Worm (Caenorhabditis elegans) whole organism, L4 larva: ENCODE results near the gene gfat-1.

Experiments
- D1046.2 ChIP-seq: fragments of 200-800 bp; sonication (Bioruptor generic); IDR thresholded peaks from 2 replicates; pipeline ENCODE4 v1.3.6; 2022; ENCODE audit warnings: missing genetic modification characterization, missing compliant biosample characterization
- F26F4.8 ChIP-seq: fragments of 200-800 bp; sonication (Bioruptor generic); conservative IDR thresholded peaks from 2 replicates; pipeline ENCODE4 v1.3.6; 2022; ENCODE audit warnings: missing genetic modification characterization, missing compliant biosample characterization
- F44E2.7 ChIP-seq: fragments of 200-800 bp; sonication (Bioruptor generic); IDR thresholded peaks from 2 replicates; pipeline ENCODE4 v2.1.2; 2022; ENCODE audit warnings: missing genetic modification characterization, missing compliant biosample characterization
- F49E8.2 ChIP-seq: sonication (generic microtip); optimal IDR thresholded peaks from 2 replicates; lab custom pipeline; 2016; ENCODE audit warnings: missing compliant biosample characterization, mild to moderate bottlenecking, missing genetic modification characterization, borderline replicate concordance
- Y105C5A.15 ChIP-seq: fragments of 200-800 bp; sonication (Bioruptor generic); IDR thresholded peaks from 2 replicates; pipeline ENCODE4 v1.3.6; 2022; ENCODE audit warnings: missing genetic modification characterization, missing compliant biosample characterization
- Y48G9A.11 ChIP-seq: fragments of 200-800 bp; sonication (Bioruptor generic); IDR thresholded peaks from 2 replicates; pipeline ENCODE4 v1.3.6; 2022; ENCODE audit warnings: missing genetic modification reagents, missing genetic modification characterization, missing compliant biosample characterization
- ZK337.2 ChIP-seq: fragments of 200-800 bp; sonication (Bioruptor generic); IDR thresholded peaks from 2 replicates; pipeline ENCODE4 v1.3.6; 2022; ENCODE audit warnings: missing genetic modification reagents, missing genetic modification characterization, missing compliant biosample characterization
- aha-1 ChIP-seq: fragments of 150-350 bp; peaks from one replicate; lab custom pipeline; 2014; ENCODE audit warnings: missing biosample characterization, missing genetic modification characterization
- ama-1 ChIP-seq: fragments of 150-350 bp; optimal IDR thresholded peaks from 2 replicates; lab custom pipeline; 2014; ENCODE audit warnings: inconsistent platforms, mixed read lengths
- arid-1 ChIP-seq: fragments of 200-800 bp; sonication (Bioruptor generic); conservative IDR thresholded peaks from 2 replicates; pipeline ENCODE4 v1.3.6; 2022; ENCODE audit warnings: missing genetic modification reagents, missing genetic modification characterization, missing compliant biosample characterization
- ceh-82 ChIP-seq: sonication (generic microtip); optimal IDR thresholded peaks from 2 replicates; lab custom pipeline; 2017; ENCODE audit warnings: missing biosample characterization, missing genetic modification characterization
- cey-2 ChIP-seq: sonication (generic microtip); optimal IDR thresholded peaks from 3 replicates; lab custom pipeline; 2017; ENCODE audit warnings: missing genetic modification characterization, mild to moderate bottlenecking, missing compliant biosample characterization, antibody characterized with exemption, borderline replicate concordance; ENCODE audit not compliant: insufficient read depth
- daf-12 ChIP-seq: fragments of 150-350 bp; optimal IDR thresholded peaks from 2 replicates; lab custom pipeline; 2014; ENCODE audit warnings: missing biosample characterization, missing genetic modification reagents, missing genetic modification characterization
- daf-19 ChIP-seq: fragments of 200-800 bp; sonication (Bioruptor generic); conservative IDR thresholded peaks from 2 replicates; pipeline ENCODE4 v1.3.6; 2022; ENCODE audit warnings: missing genetic modification characterization, missing compliant biosample characterization
- daf-8 ChIP-seq: fragments of 200-800 bp; sonication (Bioruptor generic); IDR thresholded peaks from 2 replicates; pipeline ENCODE4 v1.3.6; 2022; ENCODE audit warnings: missing genetic modification characterization, missing compliant biosample characterization
- dmd-6 ChIP-seq: fragments of 200-800 bp; sonication (Bioruptor generic); IDR thresholded peaks from 2 replicates; pipeline ENCODE4 v1.3.6; 2022; ENCODE audit warnings: missing genetic modification reagents, missing genetic modification characterization, missing compliant biosample characterization
- dmd-9 ChIP-seq: fragments of 200-800 bp; sonication (Bioruptor generic); IDR thresholded peaks from 2 replicates; pipeline ENCODE4 v1.3.6; 2022; ENCODE audit warnings: missing genetic modification reagents, missing genetic modification characterization, missing compliant biosample characterization
- egl-43 ChIP-seq: fragments of 200-800 bp; sonication (Bioruptor generic); IDR thresholded peaks from 2 replicates; pipeline ENCODE4 v1.3.6; 2022; ENCODE audit warnings: missing genetic modification reagents, missing genetic modification characterization, missing compliant biosample characterization
- fos-1 ChIP-seq: fragments of 150-350 bp; optimal IDR thresholded peaks from 2 replicates; lab custom pipeline; 2014; ENCODE audit warnings: missing biosample characterization, missing genetic modification characterization
- lim-7 ChIP-seq: fragments of 200-800 bp; sonication (Bioruptor generic); IDR thresholded peaks from 2 replicates; pipeline ENCODE4 v1.3.6; 2022; ENCODE audit warnings: missing genetic modification characterization, missing compliant biosample characterization
- lin-13 ChIP-seq: fragments of 150-350 bp; optimal IDR thresholded peaks from 2 replicates; lab custom pipeline; 2014; ENCODE audit warnings: missing biosample characterization, missing genetic modification reagents, missing genetic modification characterization
- lin-15B ChIP-seq: fragments of 150-350 bp; sonication (generic microtip); optimal IDR thresholded peaks from 3 replicates; lab custom pipeline; 2014; ENCODE audit warnings: missing biosample characterization, missing genetic modification characterization
- lin-29 ChIP-seq: fragments of 200-800 bp; sonication (Bioruptor generic); IDR thresholded peaks from 2 replicates; pipeline ENCODE4 v1.3.6; 2022; ENCODE audit warnings: missing genetic modification reagents, missing genetic modification characterization, missing compliant biosample characterization
- lir-3 ChIP-seq: sonication (generic microtip); optimal IDR thresholded peaks from 2 replicates; lab custom pipeline; 2016; ENCODE audit warnings: mild to moderate bottlenecking, missing genetic modification characterization, missing compliant biosample characterization
- lsy-2 ChIP-seq, 2 experiments: fragments of 150-350 bp in 1 of 2; sonication (generic microtip) in 1 of 2; optimal IDR thresholded peaks; 2 replicates each; lab custom pipeline; 2014 to 2017; ENCODE audit warnings: missing biosample characterization in 2 of 2, missing genetic modification characterization in 2 of 2
- madf-5 ChIP-seq, 2 experiments: fragments of 200-800 bp; sonication (Bioruptor generic); IDR thresholded peaks; 2 replicates each; pipeline ENCODE4 v1.3.6; 2022; ENCODE audit warnings: missing compliant biosample characterization in 2 of 2, missing genetic modification characterization in 2 of 2
- madf-9 ChIP-seq: fragments of 200-800 bp; sonication (Bioruptor generic); conservative IDR thresholded peaks from 2 replicates; pipeline ENCODE4 v1.3.6; 2022; ENCODE audit warnings: missing genetic modification reagents, missing genetic modification characterization, missing compliant biosample characterization
- mdl-1 ChIP-seq, 2 experiments: fragments of 150-350 bp in 1 of 2; sonication (generic microtip) in 1 of 2; optimal IDR thresholded peaks; 2 replicates each; lab custom pipeline; 2014 to 2017; ENCODE audit warnings: missing biosample characterization in 2 of 2, missing genetic modification characterization in 2 of 2
- mdt-29 ChIP-seq: fragments of 200-800 bp; sonication (Bioruptor generic); IDR thresholded peaks from 2 replicates; pipeline ENCODE4 v1.3.6; 2022; ENCODE audit warnings: missing genetic modification reagents, missing genetic modification characterization, missing compliant biosample characterization
- nhr-10 ChIP-seq: fragments of 150-350 bp; optimal IDR thresholded peaks from 2 replicates; lab custom pipeline; 2014; ENCODE audit warnings: missing biosample characterization, missing genetic modification characterization
- nhr-102 ChIP-seq: sonication (generic microtip); optimal IDR thresholded peaks from 2 replicates; lab custom pipeline; 2016; ENCODE audit warnings: mild to moderate bottlenecking, missing genetic modification characterization, moderate library complexity, missing compliant biosample characterization
- nhr-111 ChIP-seq: fragments of 200-800 bp; sonication (Bioruptor generic); optimal IDR thresholded peaks from 2 replicates; lab custom pipeline; 2018; ENCODE audit warnings: mild to moderate bottlenecking, missing genetic modification characterization, missing compliant biosample characterization
- nhr-48 ChIP-seq: sonication (generic microtip); optimal IDR thresholded peaks from 2 replicates; lab custom pipeline; 2016; ENCODE audit warnings: mild to moderate bottlenecking, missing genetic modification characterization, missing compliant biosample characterization
- nhr-76 ChIP-seq: fragments of 150-350 bp; optimal IDR thresholded peaks from 2 replicates; lab custom pipeline; 2014; ENCODE audit warnings: missing biosample characterization, missing genetic modification characterization
- pha-4 ChIP-seq, 2 experiments: fragments of 150-350 bp in 1 of 2; fragments of 200-800 bp in 1 of 2; sonication (Bioruptor generic) in 1 of 2; IDR thresholded peaks in 1 of 2; optimal IDR thresholded peaks in 1 of 2; 2 replicates each; pipeline versions ENCODE4 v1.3.6 to Lab custom; 2014 to 2022; ENCODE audit warnings: missing genetic modification characterization in 2 of 2, missing genetic modification reagents in 2 of 2, missing biosample characterization in 1 of 2, missing compliant biosample characterization in 1 of 2
- pqm-1 ChIP-seq: sonication (generic microtip); optimal IDR thresholded peaks from 2 replicates; lab custom pipeline; 2017; ENCODE audit warnings: missing biosample characterization, missing genetic modification characterization
- set-16 ChIP-seq: fragments of 200-800 bp; sonication (Bioruptor generic); IDR thresholded peaks from 2 replicates; pipeline ENCODE4 v1.3.6; 2022; ENCODE audit warnings: missing genetic modification reagents, missing genetic modification characterization, missing compliant biosample characterization
- tra-1 ChIP-seq: fragments of 200-800 bp; sonication (Bioruptor generic); IDR thresholded peaks from 2 replicates; pipeline ENCODE4 v1.3.6; 2022; ENCODE audit warnings: missing genetic modification reagents, missing genetic modification characterization, missing compliant biosample characterization
- unc-130 ChIP-seq: sonication (generic microtip); optimal IDR thresholded peaks from 2 replicates; lab custom pipeline; 2016; ENCODE audit warnings: missing genetic modification reagents, missing genetic modification characterization, missing compliant biosample characterization
- unc-39 ChIP-seq: sonication (generic microtip); optimal IDR thresholded peaks from 2 replicates; lab custom pipeline; 2017; ENCODE audit warnings: missing biosample characterization, missing genetic modification characterization
- vab-7 ChIP-seq: fragments of 200-800 bp; sonication (Bioruptor generic); IDR thresholded peaks from 2 replicates; pipeline ENCODE4 v1.3.6; 2022; ENCODE audit warnings: missing genetic modification reagents, missing genetic modification characterization, missing compliant biosample characterization
- zip-11 ChIP-seq: fragments of 200-800 bp; sonication (Bioruptor generic); IDR thresholded peaks from 2 replicates; pipeline ENCODE4 v1.3.6; 2022; ENCODE audit warnings: missing genetic modification characterization, missing compliant biosample characterization
- zip-2 ChIP-seq: fragments of 150-350 bp; optimal IDR thresholded peaks from 2 replicates; lab custom pipeline; 2014; ENCODE audit warnings: missing biosample characterization, missing genetic modification characterization
- ztf-11 ChIP-seq: fragments of 150-350 bp; optimal IDR thresholded peaks from 2 replicates; lab custom pipeline; 2014; ENCODE audit warnings: missing biosample characterization, missing genetic modification characterization
- ztf-7 ChIP-seq: fragments of 150-350 bp; optimal IDR thresholded peaks from 2 replicates; lab custom pipeline; 2014; ENCODE audit warnings: missing biosample characterization, missing genetic modification characterization

The gfat-1 gene

DNA sequence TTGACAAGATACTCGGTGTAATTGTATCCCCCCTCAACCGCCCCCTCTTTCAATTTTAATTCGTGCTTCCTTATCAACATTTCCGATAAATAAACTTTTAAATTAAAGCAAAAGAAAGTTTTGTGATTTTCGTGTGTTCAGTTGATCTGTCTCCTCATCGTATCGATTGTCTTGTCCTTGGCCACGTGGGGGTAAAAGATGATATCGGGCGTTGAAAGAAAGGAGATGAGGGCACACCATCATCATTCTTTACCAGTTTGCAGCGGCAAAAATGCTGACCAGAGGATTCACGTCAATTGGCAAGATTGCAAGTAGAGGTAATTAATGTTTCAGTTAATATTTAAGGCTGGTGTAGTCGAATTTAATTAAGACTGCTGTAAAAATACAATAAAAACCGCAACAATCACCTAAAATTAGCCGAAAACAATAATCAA, 47.9 kb downstream of the gfat-1 start, which contains the start of gene F54D5.7 (continued):
- TF ChIP-seq daf-8 (GFP tag; lab: Robert Waterston, UW) (no peak), Y105C5A.15 (GFP tag; lab: Robert Waterston, UW) (no peak), mdl-1 (tag; optimal IDR thresholded peaks at IDR 0.05; lab: Kevin White, UChicago) (peak; percentile 65 to 72), nhr-48 (tag; lab: Kevin White, UChicago) (peak; percentile 3), pqm-1 (tag; lab: Kevin White, UChicago) (peak; percentile 2), lim-7 (GFP tag; lab: Robert Waterston, UW) (peak; percentile 77), vab-7 (GFP tag; lab: Robert Waterston, UW) (no peak), F44E2.7 (GFP tag; lab: Robert Waterston, UW) (no peak), fos-1 (tag; lab: Kevin White, UChicago) (no peak), madf-9 (GFP tag; lab: Robert Waterston, UW) (peak; percentile 36; the same call in 1 of the 2 replicates), nhr-111 (GFP tag; lab: Kevin White, UChicago) (no peak), daf-19 (GFP tag; lab: Robert Waterston, UW) (no peak), ama-1 (lab: Kevin White, UChicago) (peak; percentile 76), lin-29 (no peak), dmd-9 (GFP tag; lab: Robert Waterston, UW) (no peak), Y48G9A.11 (GFP tag; lab: Robert Waterston, UW) (peak; percentile 44; the same call in 1 of the 2 replicates), ztf-11 (no peak), zip-11 (GFP tag; lab: Robert Waterston, UW) (no peak), ztf-7 (tag; lab: Kevin White, UChicago) (peak; percentile 47), ZK337.2 (no peak), mdt-29 (GFP tag; lab: Robert Waterston, UW) (peak; percentile 65; the same call in 1 of the 2 replicates), D1046.2 (GFP tag; lab: Robert Waterston, UW) (no peak), nhr-10 (tag; lab: Kevin White, UChicago) (peak; percentile 15), lir-3 (tag; lab: Kevin White, UChicago) (no peak), nhr-102 (tag; lab: Kevin White, UChicago) (no peak), lsy-2 (tag; optimal IDR thresholded peaks at IDR 0.05; lab: Kevin White, UChicago) (peak; percentile 3 to 76)

- no peak for TF ChIP-seq zip-2 (tag; lab: Kevin White, UChicago)
- peak; percentile 15; the same call in 1 of the 2 replicates for TF ChIP-seq dmd-6
- TF ChIP-seq aha-1 (tag; lab: Kevin White, UChicago) = peak; percentile 93
- 0 out of 2 replicates have a peak, but pooled peaks have one; percentile 21 for TF ChIP-seq lim-7 (GFP tag; lab: Robert Waterston, UW)
- no peak for TF ChIP-seq ZK337.2
- TF ChIP-seq F26F4.8 (GFP tag; lab: Robert Waterston, UW) = no peak
- TF ChIP-seq set-16 = peak; percentile 41
- no peak for TF ChIP-seq tra-1 (GFP tag; lab: Robert Waterston, UW)
- TF ChIP-seq lin-13 (GFP tag; lab: Kevin White, UChicago) = no peak
Observed at ce11 chrII:11545952-11546325, 49.3 kb downstream of the gfat-1 start.

DNA sequence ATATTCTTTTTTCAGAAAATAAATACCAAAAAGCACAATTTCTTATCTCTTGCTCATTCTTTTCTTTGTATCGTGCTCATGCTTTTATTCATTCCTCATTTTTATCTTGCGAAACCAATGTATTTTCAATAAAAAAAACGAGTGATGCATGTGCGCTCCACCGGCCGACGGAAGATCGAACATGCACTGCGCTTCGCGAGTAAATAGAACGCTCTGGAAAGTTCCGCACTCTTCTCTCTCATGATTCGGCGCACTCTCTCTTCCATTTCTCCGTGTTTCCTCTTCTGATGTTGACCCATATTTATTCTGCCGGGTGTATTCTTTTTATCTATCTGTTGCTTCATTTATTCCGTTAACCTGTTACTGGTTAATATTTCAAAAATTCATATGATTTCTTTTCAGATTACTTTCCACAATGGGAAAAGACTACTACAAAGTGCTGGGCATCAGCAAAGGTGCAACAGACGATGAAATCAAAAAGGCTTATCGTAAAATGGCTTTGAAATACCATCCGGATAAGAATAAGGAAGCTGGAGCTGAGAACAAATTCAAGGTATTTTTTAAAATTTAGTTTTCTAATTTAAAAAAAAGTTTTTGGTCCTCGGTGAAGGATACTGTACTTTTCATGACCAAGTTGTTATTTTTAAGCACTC, 49.8 kb downstream of the gfat-1 start, which contains the start of gene dnj-13:
Gene dnj-13 (plus strand): TSS at position 403 of the 653 bp plus-strand sequence.
- TF ChIP-seq egl-43 (GFP tag; lab: Robert Waterston, UW) (peak; percentile 95), daf-12 (tag; lab: Kevin White, UChicago) (no peak), ama-1 (lab: Kevin White, UChicago) (peak; percentile 71), madf-5 (GFP tag; IDR thresholded peaks at IDR 0.05; lab: Robert Waterston, UW) (peak; percentile 87 to 91; a peak in 3 of 4 replicates), ZK337.2 (no peak), nhr-76 (tag; lab: Kevin White, UChicago) (no peak), ztf-7 (tag; lab: Kevin White, UChicago) (peak; percentile 39), ceh-82 (no peak), lin-15B (tag; lab: Kevin White, UChicago) (no peak), unc-130 (GFP tag; lab: Kevin White, UChicago) (peak; percentile 61), unc-39 (tag; lab: Kevin White, UChicago) (no peak), tra-1 (GFP tag; lab: Robert Waterston, UW) (peak; percentile 96), arid-1 (GFP tag; lab: Robert Waterston, UW) (peak; percentile 97), daf-8 (GFP tag; lab: Robert Waterston, UW) (no peak), lir-3 (tag; lab: Kevin White, UChicago) (peak; percentile 12), F49E8.2 (tag; lab: Kevin White, UChicago) (peak; percentile 94), cey-2 (tag; lab: Kevin White, UChicago) (no peak), dmd-6 (peak; percentile 95), F44E2.7 (GFP tag; lab: Robert Waterston, UW) (no peak), pha-4 (GFP tag; IDR thresholded peaks at IDR 0.05; lab: Robert Waterston, UW) (peak; percentile 98), pha-4 (tag; optimal IDR thresholded peaks at IDR 0.05; lab: Kevin White, UChicago) (peak; percentile 89), mdl-1 (tag; optimal IDR thresholded peaks at IDR 0.05; lab: Kevin White, UChicago) (peak; percentile 75 to 76)
